Worm (Caenorhabditis elegans) whole organism, L4 larva: ENCODE measurements around the gene R08C7.5.

Experiments used
- F10B5.3 ChIP-seq: sonication (generic microtip); optimal IDR thresholded peaks from 2 replicates; lab custom pipeline; 2016; ENCODE audit warnings: mild to moderate bottlenecking, missing genetic modification characterization, missing compliant biosample characterization
- F26F4.8 ChIP-seq: fragments of 200-800 bp; sonication (Bioruptor generic); conservative IDR thresholded peaks from 2 replicates; pipeline ENCODE4 v1.3.6; 2022; ENCODE audit warnings: missing genetic modification characterization, missing compliant biosample characterization
- T26A8.4 ChIP-seq: fragments of 200-800 bp; sonication (Bioruptor generic); IDR thresholded peaks from 2 replicates; pipeline ENCODE4 v1.3.6; 2022; ENCODE audit warnings: missing genetic modification characterization, missing compliant biosample characterization
- Y105C5A.15 ChIP-seq: fragments of 200-800 bp; sonication (Bioruptor generic); IDR thresholded peaks from 2 replicates; pipeline ENCODE4 v1.3.6; 2022; ENCODE audit warnings: missing genetic modification characterization, missing compliant biosample characterization
- Y48G9A.11 ChIP-seq: fragments of 200-800 bp; sonication (Bioruptor generic); IDR thresholded peaks from 2 replicates; pipeline ENCODE4 v1.3.6; 2022; ENCODE audit warnings: missing genetic modification reagents, missing genetic modification characterization, missing compliant biosample characterization
- Y75B8A.6 ChIP-seq: fragments of 200-800 bp; sonication (Bioruptor generic); IDR thresholded peaks from 2 replicates; pipeline ENCODE4 v1.3.6; 2022; ENCODE audit warnings: missing genetic modification reagents, missing genetic modification characterization, missing compliant biosample characterization
- aha-1 ChIP-seq: fragments of 150-350 bp; peaks from one replicate; lab custom pipeline; 2014; ENCODE audit warnings: missing biosample characterization, missing genetic modification characterization
- ama-1 ChIP-seq: fragments of 150-350 bp; optimal IDR thresholded peaks from 2 replicates; lab custom pipeline; 2014; ENCODE audit warnings: inconsistent platforms, mixed read lengths
- arid-1 ChIP-seq: fragments of 200-800 bp; sonication (Bioruptor generic); conservative IDR thresholded peaks from 2 replicates; pipeline ENCODE4 v1.3.6; 2022; ENCODE audit warnings: missing genetic modification reagents, missing genetic modification characterization, missing compliant biosample characterization
- ceh-32 ChIP-seq: sonication (generic microtip); optimal IDR thresholded peaks from 2 replicates; lab custom pipeline; 2016; ENCODE audit warnings: mild to moderate bottlenecking, missing genetic modification characterization, missing compliant biosample characterization; ENCODE audit not compliant: poor library complexity
- daf-12 ChIP-seq: fragments of 150-350 bp; optimal IDR thresholded peaks from 2 replicates; lab custom pipeline; 2014; ENCODE audit warnings: missing biosample characterization, missing genetic modification reagents, missing genetic modification characterization
- daf-8 ChIP-seq: fragments of 200-800 bp; sonication (Bioruptor generic); IDR thresholded peaks from 2 replicates; pipeline ENCODE4 v1.3.6; 2022; ENCODE audit warnings: missing genetic modification characterization, missing compliant biosample characterization
- dmd-8 ChIP-seq: fragments of 200-800 bp; sonication (Bioruptor generic); IDR thresholded peaks from 2 replicates; pipeline ENCODE4 v1.3.6; 2022; ENCODE audit warnings: missing genetic modification characterization, missing compliant biosample characterization
- dmd-9 ChIP-seq: fragments of 200-800 bp; sonication (Bioruptor generic); IDR thresholded peaks from 2 replicates; pipeline ENCODE4 v1.3.6; 2022; ENCODE audit warnings: missing genetic modification reagents, missing genetic modification characterization, missing compliant biosample characterization
- egl-27 ChIP-seq: sonication (generic microtip); optimal IDR thresholded peaks from 3 replicates; lab custom pipeline; 2017; ENCODE audit warnings: missing biosample characterization, missing genetic modification reagents, missing genetic modification characterization
- egl-43 ChIP-seq: fragments of 200-800 bp; sonication (Bioruptor generic); IDR thresholded peaks from 2 replicates; pipeline ENCODE4 v1.3.6; 2022; ENCODE audit warnings: missing genetic modification reagents, missing genetic modification characterization, missing compliant biosample characterization
- fkh-10 ChIP-seq: fragments of 150-350 bp; optimal IDR thresholded peaks from 2 replicates; lab custom pipeline; 2014; ENCODE audit warnings: missing biosample characterization, missing genetic modification reagents, missing genetic modification characterization
- gei-8 ChIP-seq: fragments of 200-800 bp; sonication (Bioruptor generic); optimal IDR thresholded peaks from 2 replicates; lab custom pipeline; 2018; ENCODE audit warnings: mild to moderate bottlenecking, missing genetic modification characterization, missing compliant biosample characterization
- hif-1 ChIP-seq, 2 experiments: sonication (generic microtip); optimal IDR thresholded peaks; 2 replicates each; lab custom pipeline; 2016 to 2017; ENCODE audit warnings: missing compliant biosample characterization in 2 of 2, missing genetic modification characterization in 2 of 2, missing genetic modification reagents in 2 of 2, missing genotype in 2 of 2, mild to moderate bottlenecking in 1 of 2
- hlh-11 ChIP-seq: fragments of 200-800 bp; sonication (Bioruptor generic); optimal IDR thresholded peaks from 2 replicates; lab custom pipeline; 2018; ENCODE audit warnings: mild to moderate bottlenecking, missing genetic modification characterization, missing compliant biosample characterization
- hlh-30 ChIP-seq: sonication (generic microtip); optimal IDR thresholded peaks from 2 replicates; lab custom pipeline; 2017; ENCODE audit warnings: antibody characterized with exemption, mild to moderate bottlenecking, missing genetic modification characterization, missing compliant biosample characterization; ENCODE audit not compliant: insufficient read depth
- hmg-1.1 ChIP-seq: fragments of 200-800 bp; sonication (Bioruptor generic); IDR thresholded peaks from 2 replicates; pipeline ENCODE4 v1.3.6; 2022; ENCODE audit warnings: missing genetic modification reagents, missing genetic modification characterization, missing compliant biosample characterization
- jun-1 ChIP-seq: fragments of 150-350 bp; optimal IDR thresholded peaks from 2 replicates; lab custom pipeline; 2014; ENCODE audit warnings: missing biosample characterization, missing genetic modification reagents, missing genetic modification characterization
- lim-7 ChIP-seq: fragments of 200-800 bp; sonication (Bioruptor generic); IDR thresholded peaks from 2 replicates; pipeline ENCODE4 v1.3.6; 2022; ENCODE audit warnings: missing genetic modification characterization, missing compliant biosample characterization
- lin-1 ChIP-seq: fragments of 200-800 bp; sonication (Bioruptor generic); IDR thresholded peaks from 2 replicates; pipeline ENCODE4 v1.3.6; 2022; ENCODE audit warnings: missing genetic modification reagents, missing genetic modification characterization, missing compliant biosample characterization
- lin-39 ChIP-seq: fragments of 150-350 bp; optimal IDR thresholded peaks from 2 replicates; lab custom pipeline; 2014; ENCODE audit warnings: missing biosample characterization, missing genetic modification reagents, missing genetic modification characterization
- lsy-2 ChIP-seq, 2 experiments: fragments of 150-350 bp in 1 of 2; sonication (generic microtip) in 1 of 2; optimal IDR thresholded peaks; 2 replicates each; lab custom pipeline; 2014 to 2017; ENCODE audit warnings: missing biosample characterization in 2 of 2, missing genetic modification characterization in 2 of 2
- mdt-29 ChIP-seq: fragments of 200-800 bp; sonication (Bioruptor generic); IDR thresholded peaks from 2 replicates; pipeline ENCODE4 v1.3.6; 2022; ENCODE audit warnings: missing genetic modification reagents, missing genetic modification characterization, missing compliant biosample characterization
- mes-2 ChIP-seq: sonication (generic microtip); optimal IDR thresholded peaks from 2 replicates; lab custom pipeline; 2016; ENCODE audit warnings: missing genotype, mild to moderate bottlenecking, missing genetic modification characterization, missing compliant biosample characterization; ENCODE audit not compliant: poor library complexity, severe bottlenecking
- mxl-3 ChIP-seq: fragments of 200-800 bp; sonication (Bioruptor generic); optimal IDR thresholded peaks from 2 replicates; lab custom pipeline; 2018; ENCODE audit warnings: mild to moderate bottlenecking, missing genetic modification characterization, missing compliant biosample characterization
- nhr-10 ChIP-seq: fragments of 150-350 bp; optimal IDR thresholded peaks from 2 replicates; lab custom pipeline; 2014; ENCODE audit warnings: missing biosample characterization, missing genetic modification characterization
- nhr-102 ChIP-seq: sonication (generic microtip); optimal IDR thresholded peaks from 2 replicates; lab custom pipeline; 2016; ENCODE audit warnings: mild to moderate bottlenecking, missing genetic modification characterization, moderate library complexity, missing compliant biosample characterization
- nhr-28 ChIP-seq: fragments of 150-350 bp; optimal IDR thresholded peaks from 2 replicates; lab custom pipeline; 2014; ENCODE audit warnings: missing biosample characterization, missing genetic modification characterization
- nhr-48 ChIP-seq: sonication (generic microtip); optimal IDR thresholded peaks from 2 replicates; lab custom pipeline; 2016; ENCODE audit warnings: mild to moderate bottlenecking, missing genetic modification characterization, missing compliant biosample characterization
- pqm-1 ChIP-seq: sonication (generic microtip); optimal IDR thresholded peaks from 2 replicates; lab custom pipeline; 2017; ENCODE audit warnings: missing biosample characterization, missing genetic modification characterization
- rbr-2 ChIP-seq: sonication (generic microtip); optimal IDR thresholded peaks from 2 replicates; lab custom pipeline; 2016; ENCODE audit warnings: missing genotype, missing genetic modification characterization, missing compliant biosample characterization
- saeg-2 ChIP-seq: fragments of 200-800 bp; sonication (Bioruptor generic); IDR thresholded peaks from 2 replicates; pipeline ENCODE4 v1.3.6; 2022; ENCODE audit warnings: missing genetic modification reagents, missing genetic modification characterization, missing compliant biosample characterization
- sdz-12 ChIP-seq: fragments of 200-800 bp; sonication (Bioruptor generic); optimal IDR thresholded peaks from 2 replicates; lab custom pipeline; 2018; ENCODE audit warnings: mild to moderate bottlenecking, missing genetic modification characterization, missing compliant biosample characterization
- set-16 ChIP-seq: fragments of 200-800 bp; sonication (Bioruptor generic); IDR thresholded peaks from 2 replicates; pipeline ENCODE4 v1.3.6; 2022; ENCODE audit warnings: missing genetic modification reagents, missing genetic modification characterization, missing compliant biosample characterization
- spr-3 ChIP-seq: fragments of 200-800 bp; sonication (Bioruptor generic); optimal IDR thresholded peaks from 2 replicates; lab custom pipeline; 2018; ENCODE audit warnings: mild to moderate bottlenecking, missing genetic modification characterization, missing compliant biosample characterization
- tag-97 ChIP-seq: fragments of 200-800 bp; sonication (Bioruptor generic); IDR thresholded peaks from 2 replicates; pipeline ENCODE4 v1.3.6; 2022; ENCODE audit warnings: missing genetic modification characterization, missing compliant biosample characterization
- tra-1 ChIP-seq: fragments of 200-800 bp; sonication (Bioruptor generic); IDR thresholded peaks from 2 replicates; pipeline ENCODE4 v1.3.6; 2022; ENCODE audit warnings: missing genetic modification reagents, missing genetic modification characterization, missing compliant biosample characterization
- unc-130 ChIP-seq: sonication (generic microtip); optimal IDR thresholded peaks from 2 replicates; lab custom pipeline; 2016; ENCODE audit warnings: missing genetic modification reagents, missing genetic modification characterization, missing compliant biosample characterization
- unc-39 ChIP-seq: sonication (generic microtip); optimal IDR thresholded peaks from 2 replicates; lab custom pipeline; 2017; ENCODE audit warnings: missing biosample characterization, missing genetic modification characterization
- zfp-2 ChIP-seq: sonication (generic microtip); optimal IDR thresholded peaks from 2 replicates; lab custom pipeline; 2016; ENCODE audit warnings: mild to moderate bottlenecking, missing genetic modification characterization, missing compliant biosample characterization
- zfp-3 ChIP-seq: fragments of 200-800 bp; sonication (Bioruptor generic); conservative IDR thresholded peaks from 2 replicates; pipeline ENCODE4 v1.3.6; 2022; ENCODE audit warnings: missing genetic modification reagents, missing genetic modification characterization, missing compliant biosample characterization
- ztf-7 ChIP-seq: fragments of 150-350 bp; optimal IDR thresholded peaks from 2 replicates; lab custom pipeline; 2014; ENCODE audit warnings: missing biosample characterization, missing genetic modification characterization

R08C7.5 gene

DNA sequence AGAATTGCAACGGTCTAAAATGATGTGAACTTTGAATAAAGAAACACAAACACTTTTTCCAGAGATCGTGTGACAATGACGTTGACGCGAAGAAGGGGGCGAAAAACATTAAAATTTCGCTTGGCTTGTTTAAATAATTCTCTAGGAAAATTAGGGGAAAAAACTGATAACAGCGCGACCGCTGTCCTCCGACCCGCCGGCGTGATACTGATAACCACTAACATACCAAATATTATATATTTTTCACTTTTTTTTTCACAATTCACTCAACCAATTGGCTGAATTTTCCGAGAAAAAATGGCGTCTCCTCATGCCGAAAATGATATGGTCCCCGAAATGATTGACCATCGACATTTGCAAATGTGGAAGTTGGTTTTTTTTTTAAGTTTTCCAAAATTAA is 19.8 kb downstream of the R08C7.5 start (continued):
- peak; percentile 47 for TF ChIP-seq nhr-102 (tag; lab: Kevin White, UChicago)
- TF ChIP-seq pqm-1 (tag; lab: Kevin White, UChicago) = peak; percentile 53
- peak; percentile 23 for TF ChIP-seq unc-130 (GFP tag; lab: Kevin White, UChicago)
- peak; percentile 45 for TF ChIP-seq mes-2 (tag; lab: Kevin White, UChicago)
- no peak for TF ChIP-seq dmd-8 (GFP tag; lab: Robert Waterston, UW)
- TF ChIP-seq jun-1 (tag; lab: Kevin White, UChicago) = no peak
- no peak; the same call in 1 of the 2 replicates for TF ChIP-seq lin-1 (GFP tag; lab: Robert Waterston, UW)
- peak; percentile 44; the same call in 1 of the 2 replicates for TF ChIP-seq Y48G9A.11 (GFP tag; lab: Robert Waterston, UW)
- no peak for TF ChIP-seq set-16 (GFP tag; lab: Robert Waterston, UW)
- TF ChIP-seq Y105C5A.15 (GFP tag; lab: Robert Waterston, UW) = no peak
- no peak for TF ChIP-seq rbr-2
- TF ChIP-seq lim-7 (GFP tag; lab: Robert Waterston, UW) = 0 out of 2 replicates have a peak, but pooled peaks have one; percentile 46
- no peak for TF ChIP-seq ceh-32 (tag; lab: Kevin White, UChicago)
- TF ChIP-seq F26F4.8 (GFP tag; lab: Robert Waterston, UW) = no peak
- no peak for TF ChIP-seq F10B5.3
- TF ChIP-seq ama-1 (lab: Kevin White, UChicago) = peak; percentile 87
- peak; percentile 22 for TF ChIP-seq zfp-2 (tag; lab: Kevin White, UChicago)
- TF ChIP-seq saeg-2 = no peak
- no peak for TF ChIP-seq egl-27 (tag; lab: Kevin White, UChicago)
- TF ChIP-seq tag-97 = no peak
- no peak for TF ChIP-seq egl-43 (GFP tag; lab: Robert Waterston, UW)

DNA sequence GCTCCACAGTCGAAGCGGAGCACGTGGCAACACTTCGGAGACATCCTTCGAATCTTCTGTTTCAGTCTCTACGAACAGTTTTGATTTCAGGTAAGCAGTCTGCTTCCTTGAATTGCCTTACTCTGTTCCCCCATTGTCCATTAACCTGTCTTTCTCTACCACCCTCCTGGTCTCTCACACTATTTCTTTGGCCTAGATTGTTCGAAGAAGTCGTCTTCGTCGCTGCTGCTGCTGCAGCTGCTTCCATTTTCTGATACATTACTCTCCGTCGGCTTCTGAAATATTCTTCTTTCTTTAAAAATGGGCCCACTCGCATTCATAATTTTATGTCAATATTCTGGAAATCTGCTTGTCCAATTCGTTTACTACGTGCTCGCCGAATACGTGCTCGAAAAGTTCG is 21.5 kb downstream of the R08C7.5 start, which contains the start of gene R08C7.1:
Gene R08C7.1, plus strand, starts transcription at position 301 of the 400 bp plus-strand sequence.
- TF ChIP-seq nhr-10 (tag; lab: Kevin White, UChicago) (no peak), fkh-10 (GFP tag; lab: Kevin White, UChicago) (no peak), daf-8 (GFP tag; lab: Robert Waterston, UW) (no peak), mxl-3 (GFP tag; lab: Kevin White, UChicago) (no peak), tra-1 (GFP tag; lab: Robert Waterston, UW) (no peak), hmg-1.1 (no peak), sdz-12 (GFP tag; lab: Kevin White, UChicago) (no peak), ztf-7 (tag; lab: Kevin White, UChicago) (no peak), spr-3 (GFP tag; lab: Kevin White, UChicago) (no peak), T26A8.4 (no peak; the same call in 1 of the 2 replicates), unc-39 (tag; lab: Kevin White, UChicago) (no peak), zfp-3 (GFP tag; lab: Robert Waterston, UW) (no peak), gei-8 (GFP tag; lab: Kevin White, UChicago) (no peak), pqm-1 (tag; lab: Kevin White, UChicago) (no peak), dmd-9 (GFP tag; lab: Robert Waterston, UW) (no peak)
- TF ChIP-seq, all 104 proteins: peak for 0

DNA sequence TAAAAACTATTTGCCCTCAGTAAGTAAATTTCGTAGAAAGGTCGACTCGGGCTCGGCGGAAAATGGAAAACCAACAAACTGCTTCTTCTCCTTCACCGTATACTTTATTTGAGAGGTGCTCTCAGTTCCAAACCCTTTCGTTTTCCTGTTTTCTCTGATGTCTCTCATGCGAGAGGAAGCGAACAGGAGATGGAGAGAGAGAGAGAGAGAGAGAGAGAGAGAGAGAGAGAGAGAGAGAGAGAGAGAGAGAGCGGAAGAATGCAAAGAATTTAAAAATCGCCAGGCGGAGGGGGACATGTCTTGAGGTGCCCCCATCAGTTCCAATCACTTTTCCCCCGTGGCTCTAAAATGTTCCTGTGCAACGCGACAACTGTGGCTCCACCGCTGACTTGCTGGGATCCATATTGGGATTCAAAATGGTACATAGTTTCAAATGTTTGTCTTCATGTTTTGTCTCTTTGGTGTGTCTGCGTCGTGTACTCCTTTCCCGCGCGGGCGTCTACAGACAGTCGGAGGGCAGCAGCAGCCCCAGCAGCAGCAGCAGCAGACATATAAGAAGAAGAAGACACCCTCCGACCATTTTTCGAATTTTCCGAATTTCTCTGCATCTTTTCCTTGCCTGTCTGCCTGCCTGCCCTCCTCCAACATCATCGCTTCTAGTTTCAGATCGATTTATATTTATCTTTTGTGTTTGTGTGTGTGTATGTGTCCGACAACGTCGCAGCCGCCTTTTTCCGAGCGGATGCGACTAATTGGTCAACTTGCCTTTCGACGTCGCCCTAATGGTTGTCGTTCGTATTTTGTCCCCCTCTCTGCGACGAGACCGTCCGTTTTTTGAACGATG is 24.5 kb downstream of the R08C7.5 start, which contains the start of gene R08C7.11:
Gene R08C7.11, minus strand, starts transcription at position 608 of the 844 bp plus-strand sequence.
- TF ChIP-seq lsy-2 (tag; optimal IDR thresholded peaks at IDR 0.05; lab: Kevin White, UChicago) (peak in 1 of 2 experiments; percentile 17), gei-8 (GFP tag; lab: Kevin White, UChicago) (no peak), hlh-11 (tag; lab: Kevin White, UChicago) (peak; percentile 33), nhr-48 (peak; percentile 20), hif-1 (tag; optimal IDR thresholded peaks at IDR 0.05; lab: Kevin White, UChicago) (no peak), lin-39 (tag; lab: Kevin White, UChicago) (no peak), hlh-30 (tag; lab: Kevin White, UChicago) (peak; percentile 6), fkh-10 (GFP tag; lab: Kevin White, UChicago) (no peak), arid-1 (GFP tag; lab: Robert Waterston, UW) (no peak), Y75B8A.6 (no peak), mdt-29 (GFP tag; lab: Robert Waterston, UW) (no peak), daf-12 (tag; lab: Kevin White, UChicago) (no peak), nhr-28 (tag; lab: Kevin White, UChicago) (peak; percentile 65), aha-1 (tag; lab: Kevin White, UChicago) (peak; percentile 86), hmg-1.1 (0 out of 2 replicates have a peak, but pooled peaks have one; percentile 5)
